Worm (Caenorhabditis elegans) whole organism, late embryonic: Measurements from ENCODE around the gene Y41C4A.32.

ENCODE experiments used
- ama-1 ChIP-seq: fragments of 150-350 bp; optimal IDR thresholded peaks from 2 replicates; lab custom pipeline; 2014
- elt-2 ChIP-seq: sonication (generic microtip); optimal IDR thresholded peaks from 2 replicates; lab custom pipeline; 2016; ENCODE audit warnings: missing genetic modification reagents, missing genetic modification characterization, missing compliant biosample characterization
- fkh-10 ChIP-seq: fragments of 150-350 bp; optimal IDR thresholded peaks from 2 replicates; lab custom pipeline; 2014; ENCODE audit warnings: missing biosample characterization, missing genetic modification reagents, missing genetic modification characterization
- pha-4 ChIP-seq: fragments of 150-350 bp; optimal IDR thresholded peaks from 2 replicates; lab custom pipeline; 2018; ENCODE audit warnings: missing biosample characterization, missing genetic modification reagents, missing genetic modification characterization
- unc-86 ChIP-seq: sonication (generic microtip); optimal IDR thresholded peaks from 2 replicates; lab custom pipeline; 2016; ENCODE audit warnings: missing genetic modification characterization, missing compliant biosample characterization

DNA sequence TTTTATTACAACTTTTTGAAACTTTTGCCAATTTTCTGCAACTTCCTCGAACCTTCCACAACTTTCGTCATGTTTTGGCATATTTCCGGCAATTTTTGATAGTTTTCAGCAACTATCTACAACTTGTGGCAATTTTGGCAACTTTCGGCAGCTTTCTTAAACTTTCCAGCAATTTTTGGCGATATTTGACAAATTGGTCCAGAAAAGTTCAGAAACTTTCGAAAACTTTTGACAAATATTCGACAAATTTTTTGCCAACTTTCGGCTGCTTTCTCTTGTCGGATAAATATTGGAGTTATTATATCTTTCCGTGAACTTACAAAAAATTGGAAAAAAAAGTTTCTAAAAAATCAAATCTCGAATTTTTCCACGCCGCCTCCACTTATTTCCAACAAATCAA lies 8.8 kb downstream of the Y41C4A.32 start, which contains the start of gene Y41C4A.18:
- TF ChIP-seq pha-4 (tag; lab: Kevin White, UChicago) (no peak), elt-2 (tag; lab: Kevin White, UChicago) (no peak), ama-1 (lab: Kevin White, UChicago) (no peak), unc-86 (no peak), fkh-10 (GFP tag; lab: Kevin White, UChicago) (no peak)
